Worm (Caenorhabditis elegans): Measurements from ENCODE around the gene srh-145.

- TF ChIP-seq elt-1 (tag; optimal IDR thresholded peaks at IDR 0.05) (no peak), nhr-237 (tag; optimal IDR thresholded peaks at IDR 0.05) (no peak), alr-1 (tag; optimal IDR thresholded peaks at IDR 0.05) (no peak), mdl-1 (tag; optimal IDR thresholded peaks at IDR 0.05) (no peak), ztf-4 (tag; optimal IDR thresholded peaks at IDR 0.05) (no peak), elt-3 (tag; optimal IDR thresholded peaks at IDR 0.05) (no peak), unc-62 (GFP tag; optimal IDR thresholded peaks at IDR 0.05) (no peak), nhr-12 (tag; optimal IDR thresholded peaks at IDR 0.05) (no peak), skn-1 (tag; optimal IDR thresholded peaks at IDR 0.05) (no peak), egl-27 (tag; optimal IDR thresholded peaks at IDR 0.05) (no peak), zag-1 (tag; optimal IDR thresholded peaks at IDR 0.05) (no peak), ceh-82 (tag; optimal IDR thresholded peaks at IDR 0.05) (no peak)
Observed at ce11 chrV:16429940-16430339, 19.4 kb downstream of the srh-145 start, which contains the start of gene str-73.

Measured in whole organism, L2 larva.